Fruit fly (Drosophila melanogaster): ENCODE measurements around the gene mAcon2.

DNA sequence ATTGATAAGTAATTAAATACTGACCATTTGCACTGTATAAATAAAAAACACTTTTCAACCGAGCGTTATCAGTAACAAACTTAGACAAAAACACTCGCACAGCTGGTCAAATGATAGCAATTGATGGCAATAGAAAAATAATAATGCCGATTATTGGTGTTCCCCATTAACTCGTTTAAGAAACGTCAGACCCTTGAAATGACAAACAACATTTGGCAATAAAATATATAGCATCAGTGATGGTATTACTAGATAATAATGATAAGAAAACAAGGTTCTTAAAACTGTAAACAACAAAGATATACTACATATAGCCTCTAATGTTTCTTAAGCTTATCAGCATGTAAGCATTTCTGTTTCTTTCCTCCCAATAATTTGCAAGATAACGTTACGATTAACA, 10.6 kb upstream of the mAcon2 start:
- TF ChIP-seq CTCF (optimal IDR thresholded peaks at IDR 0.05) (no peak), CG8478 (optimal IDR thresholded peaks at IDR 0.05) (no peak)
